Worm (Caenorhabditis elegans): Measurements from ENCODE around the gene pqn-65.

The pqn-65 gene

DNA sequence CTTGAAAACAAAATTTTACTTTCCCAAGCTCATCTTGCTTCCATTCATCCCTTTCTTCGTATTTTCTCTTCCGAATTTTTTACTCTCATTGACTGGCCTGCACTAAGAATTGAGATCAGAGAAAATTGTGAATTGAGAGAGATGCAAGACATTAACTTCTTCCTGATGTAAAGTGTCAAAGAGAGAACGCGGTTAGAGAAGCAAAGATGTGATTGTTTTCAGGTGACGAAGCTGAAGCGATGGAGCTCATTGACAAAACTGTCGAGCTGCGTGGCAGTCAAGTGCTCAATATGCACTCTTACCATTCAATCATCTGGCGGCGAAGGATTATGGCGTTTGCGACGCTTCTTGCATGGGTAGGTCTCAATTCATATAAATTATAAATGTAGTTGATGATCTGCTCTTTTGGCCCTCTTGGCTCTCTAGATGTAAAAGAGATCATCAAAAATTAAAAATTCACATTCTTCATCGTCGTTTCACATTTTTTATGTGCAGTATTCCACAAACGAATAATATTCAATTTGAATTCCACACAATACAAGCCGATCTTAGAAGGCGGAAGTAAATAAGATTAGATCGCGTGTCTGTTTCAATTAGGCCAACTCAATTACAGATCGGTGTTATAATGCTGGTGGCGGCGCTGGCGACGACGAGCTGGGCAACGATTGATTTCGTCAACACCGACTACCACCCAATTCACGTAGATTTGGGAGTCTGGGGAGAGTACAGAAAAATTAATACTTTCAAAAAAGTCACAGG lies 9.6 kb upstream of the pqn-65 start:
- TF ChIP-seq hlh-8 (tag; optimal IDR thresholded peaks at IDR 0.05) (peak; percentile 3), dmd-4 (tag; optimal IDR thresholded peaks at IDR 0.05; ENCODE audit: borderline replicate concordance) (no peak), unc-55 (GFP tag; optimal IDR thresholded peaks at IDR 0.05) (peak; percentile 18), ama-1 (optimal IDR thresholded peaks at IDR 0.05) (no peak), unc-42 (tag; optimal IDR thresholded peaks at IDR 0.05) (peak; percentile 85), che-1 (tag; optimal IDR thresholded peaks at IDR 0.05) (no peak)

DNA sequence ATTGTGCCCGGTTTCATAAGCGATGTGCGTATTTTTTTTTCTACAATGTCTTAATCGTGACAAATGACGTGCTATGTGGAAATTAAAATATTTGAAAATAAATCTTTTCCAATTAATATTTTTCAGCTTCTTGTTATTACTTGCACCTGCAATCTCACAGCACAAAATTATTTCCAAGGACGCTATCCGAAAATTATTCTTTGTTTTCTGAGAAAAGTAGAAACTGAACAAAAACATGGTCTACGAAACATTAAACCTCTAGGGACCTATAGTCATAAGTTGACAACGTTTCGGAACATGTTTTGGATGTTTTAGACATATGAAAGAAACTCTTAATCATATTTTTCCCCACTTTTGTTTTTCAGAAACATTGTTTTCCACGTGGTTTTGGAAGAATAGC lies 8.9 kb upstream of the pqn-65 start:
- TF ChIP-seq ceh-48 (tag; optimal IDR thresholded peaks at IDR 0.05) (no peak), pros-1 (tag; optimal IDR thresholded peaks at IDR 0.05) (no peak), pax-1 (tag; optimal IDR thresholded peaks at IDR 0.05) (no peak), ceh-30 (tag; optimal IDR thresholded peaks at IDR 0.05) (no peak), ahr-1 (tag; optimal IDR thresholded peaks at IDR 0.05) (no peak), dmd-4 (tag; optimal IDR thresholded peaks at IDR 0.05; ENCODE audit: borderline replicate concordance) (no peak), sox-4 (tag; optimal IDR thresholded peaks at IDR 0.05) (no peak), ceh-45 (GFP tag; IDR thresholded peaks at IDR 0.05) (no peak), che-1 (tag; optimal IDR thresholded peaks at IDR 0.05) (no peak), dve-1 (tag; optimal IDR thresholded peaks at IDR 0.05) (no peak), ceh-9 (tag; optimal IDR thresholded peaks at IDR 0.05) (no peak), ceh-19 (GFP tag; optimal IDR thresholded peaks at IDR 0.05) (no peak), hlh-13 (GFP tag; optimal IDR thresholded peaks at IDR 0.05) (no peak), C08G9.2 (tag; optimal IDR thresholded peaks at IDR 0.05) (no peak), elt-2 (tag; optimal IDR thresholded peaks at IDR 0.05) (no peak), tbx-7 (tag; optimal IDR thresholded peaks at IDR 0.05) (no peak), lim-6 (tag; optimal IDR thresholded peaks at IDR 0.05) (no peak), nfya-1 (tag; optimal IDR thresholded peaks at IDR 0.05) (no peak)

DNA sequence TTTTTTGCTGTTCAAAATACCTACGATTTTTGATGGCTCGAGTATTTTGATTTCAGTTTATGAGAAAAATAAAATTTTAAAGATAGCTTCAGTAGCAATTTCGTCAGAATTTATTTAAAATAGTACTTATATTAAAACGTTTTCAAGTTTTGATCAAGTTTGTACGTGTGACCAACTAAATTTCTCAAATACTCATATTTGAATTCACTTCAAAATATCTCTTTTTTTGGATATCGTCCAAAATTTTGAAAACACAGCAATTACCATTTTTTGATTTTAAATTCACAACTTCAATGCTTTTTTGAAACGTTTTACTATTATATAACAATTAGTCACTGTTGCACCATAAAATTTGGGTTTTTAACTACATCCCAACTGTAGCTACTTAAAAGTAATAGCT lies 7.5 kb upstream of the pqn-65 start:
- TF ChIP-seq ztf-16 (tag; optimal IDR thresholded peaks at IDR 0.05) = no peak
- TF ChIP-seq Y22D7AL.16 (tag; optimal IDR thresholded peaks at IDR 0.05) = no peak
- no peak for TF ChIP-seq fkh-6 (tag; optimal IDR thresholded peaks at IDR 0.05)

DNA sequence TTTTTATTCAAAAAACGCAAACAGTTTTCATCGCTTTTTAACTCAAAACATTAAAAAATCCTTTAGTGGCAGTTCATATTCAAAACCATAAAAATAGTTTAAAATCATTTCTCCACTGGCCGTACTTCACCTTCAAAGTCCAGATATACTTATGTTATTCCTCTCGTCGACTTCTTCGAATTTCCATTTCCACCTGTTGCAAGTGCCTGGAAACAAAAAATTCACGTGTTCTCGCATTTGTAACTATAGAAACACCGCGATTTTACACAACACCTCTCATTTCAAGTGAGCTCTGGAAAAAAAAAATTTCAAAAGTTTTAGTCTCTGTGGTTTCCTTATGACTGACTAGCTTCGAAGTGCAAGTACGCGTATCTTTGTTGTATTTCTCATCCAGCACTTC lies 5.6 kb upstream of the pqn-65 start:
- no peak for TF ChIP-seq sox-2 (GFP tag; IDR thresholded peaks at IDR 0.05)
- no peak for TF ChIP-seq unc-55 (GFP tag; optimal IDR thresholded peaks at IDR 0.05)
- no peak for TF ChIP-seq elt-4 (tag; optimal IDR thresholded peaks at IDR 0.05)
- TF ChIP-seq lin-11 (tag; optimal IDR thresholded peaks at IDR 0.05) = no peak
- TF ChIP-seq ets-4 (tag; optimal IDR thresholded peaks at IDR 0.05) = no peak
- no peak for TF ChIP-seq ttx-3 (tag; optimal IDR thresholded peaks at IDR 0.05)
- TF ChIP-seq C38D4.7 (GFP tag; optimal IDR thresholded peaks at IDR 0.05) = no peak
- TF ChIP-seq ceh-30 (tag; optimal IDR thresholded peaks at IDR 0.05) = no peak
- no peak for TF ChIP-seq ref-2 (tag; optimal IDR thresholded peaks at IDR 0.05)
- no peak for TF ChIP-seq ceh-2 (tag; optimal IDR thresholded peaks at IDR 0.05)
- TF ChIP-seq T23F11.4 (GFP tag; optimal IDR thresholded peaks at IDR 0.05) = no peak
- no peak for TF ChIP-seq F13H6.1 (tag; optimal IDR thresholded peaks at IDR 0.05)
- TF ChIP-seq unc-86 (tag; optimal IDR thresholded peaks at IDR 0.05) = no peak
- no peak for TF ChIP-seq nhr-232 (tag; optimal IDR thresholded peaks at IDR 0.05)
